Worm (Caenorhabditis elegans) whole organism, young adult: ENCODE measurements around the gene R09D1.13.

ENCODE experiments used
- B0035.1 ChIP-seq: sonication (generic microtip); optimal IDR thresholded peaks from 2 replicates; lab custom pipeline; 2016; ENCODE audit warnings: missing genetic modification characterization, mild to moderate bottlenecking, missing compliant biosample characterization, missing genotype, missing genetic modification reagents
- B0336.3 ChIP-seq: fragments of 200-800 bp; sonication (Bioruptor generic); IDR thresholded peaks from 2 replicates; pipeline ENCODE4 v1.3.6; 2022; ENCODE audit warnings: missing genetic modification characterization, missing compliant biosample characterization
- F10E7.11 ChIP-seq: sonication (generic microtip); optimal IDR thresholded peaks from 2 replicates; lab custom pipeline; 2017; ENCODE audit warnings: mild to moderate bottlenecking, missing genetic modification characterization, moderate library complexity, missing compliant biosample characterization
- F39B2.1 ChIP-seq: fragments of 200-800 bp; sonication (Bioruptor generic); IDR thresholded peaks from 2 replicates; pipeline ENCODE4 v1.3.6; 2022; ENCODE audit warnings: missing genetic modification reagents, missing genetic modification characterization, missing compliant biosample characterization
- K11D2.4 ChIP-seq: fragments of 200-800 bp; sonication (Bioruptor generic); IDR thresholded peaks from 2 replicates; pipeline ENCODE4 v1.3.6; 2022; ENCODE audit warnings: missing genetic modification reagents, missing genetic modification characterization, missing compliant biosample characterization
- Y53G8AR.9 ChIP-seq: fragments of 200-800 bp; sonication (Bioruptor generic); conservative IDR thresholded peaks from 2 replicates; pipeline ENCODE4 v1.3.6; 2022; ENCODE audit warnings: missing genetic modification reagents, missing genetic modification characterization, missing compliant biosample characterization
- Y67H2A.10 ChIP-seq: fragments of 200-800 bp; sonication (Bioruptor generic); conservative IDR thresholded peaks from 2 replicates; pipeline ENCODE4 v1.3.6; 2022; ENCODE audit warnings: missing genetic modification reagents, missing genetic modification characterization, missing compliant biosample characterization
- ama-1 ChIP-seq, 3 experiments: fragments of 150-350 bp in 1 of 3; sonication (generic microtip) in 2 of 3; optimal IDR thresholded peaks; 2 replicates each; lab custom pipeline; 2014 to 2018; ENCODE audit warnings: missing biosample characterization in 2 of 3, missing genetic modification characterization in 2 of 3, missing genetic modification reagents in 2 of 3
- aptf-2 ChIP-seq: fragments of 200-800 bp; sonication (Bioruptor generic); conservative IDR thresholded peaks from 2 replicates; pipeline ENCODE4 v1.3.6; 2022; ENCODE audit warnings: missing genetic modification reagents, missing genetic modification characterization, missing compliant biosample characterization
- aptf-3 ChIP-seq: fragments of 200-800 bp; sonication (Bioruptor generic); IDR thresholded peaks from 2 replicates; pipeline ENCODE4 v1.3.6; 2022; ENCODE audit warnings: missing genetic modification characterization, missing compliant biosample characterization
- attf-3 ChIP-seq: fragments of 200-800 bp; sonication (Bioruptor generic); conservative IDR thresholded peaks from 2 replicates; pipeline ENCODE4 v1.3.6; 2022; ENCODE audit warnings: missing genetic modification reagents, missing genetic modification characterization, missing compliant biosample characterization
- attf-5 ChIP-seq: fragments of 200-800 bp; sonication (Bioruptor generic); optimal IDR thresholded peaks from 2 replicates; lab custom pipeline; 2018; ENCODE audit warnings: mild to moderate bottlenecking, missing genetic modification characterization, missing compliant biosample characterization
- attf-6 ChIP-seq: fragments of 200-800 bp; sonication (Bioruptor generic); IDR thresholded peaks from 2 replicates; pipeline ENCODE4 v1.3.6; 2022; ENCODE audit warnings: missing genetic modification reagents, missing genetic modification characterization, missing compliant biosample characterization
- bed-2 ChIP-seq: fragments of 200-800 bp; sonication (Bioruptor generic); IDR thresholded peaks from 2 replicates; pipeline ENCODE4 v1.3.6; 2022; ENCODE audit warnings: missing genetic modification reagents, missing genetic modification characterization, missing compliant biosample characterization
- cebp-2 ChIP-seq: fragments of 200-800 bp; sonication (Bioruptor generic); IDR thresholded peaks from 2 replicates; pipeline ENCODE4 v1.3.6; 2022; ENCODE audit warnings: missing genetic modification characterization, missing compliant biosample characterization
- ceh-40 ChIP-seq: fragments of 200-800 bp; sonication (Bioruptor generic); IDR thresholded peaks from 2 replicates; pipeline ENCODE4 v1.3.6; 2022; ENCODE audit warnings: missing genetic modification characterization, missing compliant biosample characterization
- dpff-1 ChIP-seq: sonication (generic microtip); optimal IDR thresholded peaks from 2 replicates; lab custom pipeline; 2017; ENCODE audit warnings: mild to moderate bottlenecking, missing genetic modification characterization, missing compliant biosample characterization
- efl-1 ChIP-seq: fragments of 150-350 bp; optimal IDR thresholded peaks from 2 replicates; lab custom pipeline; 2014; ENCODE audit warnings: missing biosample characterization, missing genetic modification reagents, missing genetic modification characterization
- ekl-4 ChIP-seq: fragments of 200-800 bp; sonication (Bioruptor generic); IDR thresholded peaks from 2 replicates; pipeline ENCODE4 v1.3.6; 2022; ENCODE audit warnings: missing genetic modification reagents, missing genetic modification characterization, missing compliant biosample characterization
- gei-17 ChIP-seq: fragments of 200-800 bp; sonication (Bioruptor generic); optimal IDR thresholded peaks from 2 replicates; lab custom pipeline; 2018; ENCODE audit warnings: mild to moderate bottlenecking, missing genetic modification characterization, missing compliant biosample characterization
- hlh-12 ChIP-seq: sonication (generic microtip); optimal IDR thresholded peaks from 2 replicates; lab custom pipeline; 2016; ENCODE audit warnings: missing genetic modification characterization, missing compliant biosample characterization
- hlh-26 ChIP-seq: fragments of 200-800 bp; sonication (Bioruptor generic); conservative IDR thresholded peaks from 2 replicates; pipeline ENCODE4 v1.3.6; 2022; ENCODE audit warnings: missing genetic modification reagents, missing genetic modification characterization, missing compliant biosample characterization
- hmg-20 ChIP-seq: fragments of 200-800 bp; sonication (Bioruptor generic); IDR thresholded peaks from 2 replicates; pipeline ENCODE4 v1.3.6; 2022; ENCODE audit warnings: missing genetic modification reagents, missing genetic modification characterization, missing compliant biosample characterization
- let-526 ChIP-seq: fragments of 200-800 bp; sonication (Bioruptor generic); IDR thresholded peaks from 2 replicates; pipeline ENCODE4 v1.3.6; 2022; ENCODE audit warnings: missing genetic modification reagents, missing genetic modification characterization, missing compliant biosample characterization
- lin-35 ChIP-seq, 3 experiments: fragments of 150-350 bp in 2 of 3; sonication (generic microtip) in 1 of 3; optimal IDR thresholded peaks; 2 replicates each; lab custom pipeline; 2014 to 2018; ENCODE audit warnings: missing biosample characterization in 3 of 3, missing genetic modification characterization in 3 of 3, missing genetic modification reagents in 3 of 3
- madf-8 ChIP-seq: fragments of 200-800 bp; sonication (Bioruptor generic); conservative IDR thresholded peaks from 2 replicates; pipeline ENCODE4 v1.3.6; 2022; ENCODE audit warnings: missing genetic modification reagents, missing genetic modification characterization, missing compliant biosample characterization
- mel-28 ChIP-seq: sonication (generic microtip); optimal IDR thresholded peaks from 2 replicates; lab custom pipeline; 2016; ENCODE audit warnings: borderline replicate concordance, mild to moderate bottlenecking, missing genetic modification characterization, missing compliant biosample characterization
- mxl-1 ChIP-seq: sonication (generic microtip); optimal IDR thresholded peaks from 2 replicates; lab custom pipeline; 2016; ENCODE audit warnings: missing genetic modification characterization, missing compliant biosample characterization
- nfyb-1 ChIP-seq: fragments of 200-800 bp; sonication (Bioruptor generic); IDR thresholded peaks from 2 replicates; pipeline ENCODE4 v1.3.6; 2022; ENCODE audit warnings: missing genetic modification reagents, missing genetic modification characterization, missing compliant biosample characterization
- nhr-179 ChIP-seq: sonication (generic microtip); optimal IDR thresholded peaks from 2 replicates; lab custom pipeline; 2016; ENCODE audit warnings: mild to moderate bottlenecking, missing genetic modification characterization, missing compliant biosample characterization
- pha-4 ChIP-seq: fragments of 150-350 bp; sonication (generic microtip); optimal IDR thresholded peaks from 2 replicates; lab custom pipeline; 2014; ENCODE audit warnings: missing biosample characterization, missing genetic modification reagents, missing genetic modification characterization
- rcor-1 ChIP-seq: fragments of 200-800 bp; sonication (Bioruptor generic); IDR thresholded peaks from 2 replicates; pipeline ENCODE4 v1.3.6; 2022; ENCODE audit warnings: missing genetic modification reagents, missing genetic modification characterization, missing compliant biosample characterization
- rec-8 ChIP-seq, 2 experiments: sonication (generic microtip); optimal IDR thresholded peaks; 2 replicates each; lab custom pipeline; 2016; ENCODE audit warnings: mild to moderate bottlenecking in 2 of 2, missing genetic modification characterization in 2 of 2, missing genetic modification reagents in 2 of 2, missing genotype in 2 of 2, missing biosample characterization in 1 of 2, missing compliant biosample characterization in 1 of 2, moderate library complexity in 1 of 2
- sea-2 ChIP-seq: fragments of 200-800 bp; sonication (Bioruptor generic); IDR thresholded peaks from 2 replicates; pipeline ENCODE4 v1.3.6; 2022; ENCODE audit warnings: missing genetic modification characterization, missing compliant biosample characterization
- snpc-1.1 ChIP-seq: sonication (generic microtip); optimal IDR thresholded peaks from 2 replicates; lab custom pipeline; 2017; ENCODE audit warnings: missing genetic modification characterization, mild to moderate bottlenecking, missing compliant biosample characterization, antibody characterized with exemption, moderate library complexity, missing genotype, missing genetic modification reagents; ENCODE audit not compliant: insufficient read depth
- somi-1 ChIP-seq: fragments of 200-800 bp; sonication (Bioruptor generic); optimal IDR thresholded peaks from 2 replicates; lab custom pipeline; 2018; ENCODE audit warnings: mild to moderate bottlenecking, missing genetic modification characterization, missing compliant biosample characterization
- tlf-1 ChIP-seq: fragments of 200-800 bp; sonication (Bioruptor generic); optimal IDR thresholded peaks from 2 replicates; lab custom pipeline; 2018; ENCODE audit warnings: mild to moderate bottlenecking, missing genetic modification characterization, missing compliant biosample characterization
- xnd-1 ChIP-seq: sonication (generic microtip); optimal IDR thresholded peaks from 2 replicates; lab custom pipeline; 2016; ENCODE audit warnings: missing genotype, missing genetic modification reagents, missing genetic modification characterization, missing compliant biosample characterization
- zfh-2 ChIP-seq: fragments of 200-800 bp; sonication (Bioruptor generic); conservative IDR thresholded peaks from 2 replicates; pipeline ENCODE4 v1.3.6; 2022; ENCODE audit warnings: missing genetic modification reagents, missing genetic modification characterization, missing compliant biosample characterization
- ztf-28 ChIP-seq: fragments of 200-800 bp; sonication (Bioruptor generic); IDR thresholded peaks from 2 replicates; pipeline ENCODE4 v1.3.6; 2022; ENCODE audit warnings: missing genetic modification reagents, missing genetic modification characterization, missing compliant biosample characterization

Gene R09D1.13

ce11 chrII:9443522-9443921 lies 1.7 kb downstream of the R09D1.13 start, which contains the start of gene chil-15:
Gene chil-15 (minus strand): TSS chrII:9443622.
- TF ChIP-seq ama-1 (optimal IDR thresholded peaks at IDR 0.05; lab: Kevin White, UChicago) (no peak), ama-1 (GFP tag; optimal IDR thresholded peaks at IDR 0.05; lab: Kevin White, UChicago) (no peak), mel-28 (tag; lab: Kevin White, UChicago) (no peak), efl-1 (GFP tag; lab: Kevin White, UChicago) (no peak), dpff-1 (no peak), B0035.1 (tag; lab: Kevin White, UChicago) (no peak), ceh-40 (GFP tag; lab: Robert Waterston, UW) (no peak), cebp-2 (GFP tag; lab: Robert Waterston, UW) (no peak), ekl-4 (GFP tag; lab: Robert Waterston, UW) (no peak), hlh-12 (tag; lab: Kevin White, UChicago) (no peak), K11D2.4 (no peak), attf-3 (GFP tag; lab: Robert Waterston, UW) (no peak)

- TF ChIP-seq bed-2 (GFP tag; lab: Robert Waterston, UW) (no peak), hlh-26 (no peak), rcor-1 (no peak), rec-8 (tag; optimal IDR thresholded peaks at IDR 0.05; lab: Kevin White, UChicago) (no peak), somi-1 (GFP tag; lab: Kevin White, UChicago) (no peak), attf-5 (no peak), nhr-179 (no peak), zfh-2 (GFP tag; lab: Robert Waterston, UW) (no peak), aptf-2 (GFP tag; lab: Robert Waterston, UW) (no peak), lin-35 (GFP tag; optimal IDR thresholded peaks at IDR 0.05; lab: Kevin White, UChicago) (no peak), xnd-1 (tag; lab: Kevin White, UChicago) (no peak), Y67H2A.10 (GFP tag; lab: Robert Waterston, UW) (no peak), gei-17 (no peak), Y53G8AR.9 (GFP tag; lab: Robert Waterston, UW) (no peak), snpc-1.1 (tag; lab: Kevin White, UChicago) (no peak)
- TF ChIP-seq, all 124 proteins: peak for 0
Measured at ce11 chrII:9441838-9442237, 3.4 kb downstream of the R09D1.13 start, which contains the start of gene chil-16. Gene chil-16 (minus strand): TSS chrII:9441938.

ce11 chrII:9440060-9440459 lies 5.2 kb downstream of the R09D1.13 start, which contains the start of gene chil-17:
Gene chil-17 (minus strand): TSS chrII:9440160.
- no peak for TF ChIP-seq let-526 (GFP tag; lab: Robert Waterston, UW)
- no peak for TF ChIP-seq ztf-28 (GFP tag; lab: Robert Waterston, UW)
- TF ChIP-seq aptf-3: no peak
- no peak for TF ChIP-seq dpff-1
- no peak for TF ChIP-seq sea-2 (GFP tag; lab: Robert Waterston, UW)
- no peak for TF ChIP-seq nfyb-1 (GFP tag; lab: Robert Waterston, UW)
- TF ChIP-seq madf-8 (GFP tag; lab: Robert Waterston, UW): no peak
- no peak for TF ChIP-seq xnd-1 (tag; lab: Kevin White, UChicago)
- TF ChIP-seq F39B2.1 (GFP tag; lab: Robert Waterston, UW): no peak
- TF ChIP-seq Y67H2A.10 (GFP tag; lab: Robert Waterston, UW): no peak
- TF ChIP-seq tlf-1 (GFP tag; lab: Kevin White, UChicago): no peak
- TF ChIP-seq F10E7.11 (tag; lab: Kevin White, UChicago): no peak
- no peak for TF ChIP-seq ceh-40 (GFP tag; lab: Robert Waterston, UW)
- TF ChIP-seq pha-4: no peak
- no peak for TF ChIP-seq B0336.3
- TF ChIP-seq hmg-20 (GFP tag; lab: Robert Waterston, UW): no peak
- no peak for TF ChIP-seq attf-6
- TF ChIP-seq lin-35 (GFP tag; optimal IDR thresholded peaks at IDR 0.05; lab: Kevin White, UChicago): no peak
- TF ChIP-seq mxl-1 (tag; lab: Kevin White, UChicago): no peak
- no peak for TF ChIP-seq attf-3 (GFP tag; lab: Robert Waterston, UW)
- TF ChIP-seq, all 124 proteins: peak for 0
